Fruit fly (Drosophila melanogaster) whole organism, embryonic: ENCODE measurements around the gene Usp1.

ENCODE experiments used
- CG5953 ChIP-seq: fragments of 200-800 bp; sonication (Bioruptor generic); IDR thresholded peaks from 2 replicates; pipeline ENCODE4 v1.3.6; 2022; ENCODE audit warnings: missing biosample characterization, missing genetic modification characterization
- Gug ChIP-seq: fragments of 200-800 bp; sonication (Bioruptor generic); IDR thresholded peaks from 4 replicates; pipeline ENCODE4 v1.3.6; 2022; ENCODE audit warnings: missing biosample characterization, missing genetic modification characterization
- hth ChIP-seq: fragments of >200 bp; optimal IDR thresholded peaks from 2 replicates; lab custom pipeline; 2017; ENCODE audit warnings: inconsistent platforms

- TF ChIP-seq CG5953 (GFP tag; lab: Robert Waterston, UW) (no peak), hth (lab: Kevin White, UChicago) (no peak), Gug (GFP tag; lab: Robert Waterston, UW) (no peak)
These were observed 36.1 kb downstream of the Usp1 start for dm6 chr3R:29265075-29265474.
